Fruit fly (Drosophila melanogaster): ENCODE data around the gene CG5126.
A peak's percentile ranks its signal among the peaks of the same experiment; 100 is the strongest.

Gene CG5126

DNA sequence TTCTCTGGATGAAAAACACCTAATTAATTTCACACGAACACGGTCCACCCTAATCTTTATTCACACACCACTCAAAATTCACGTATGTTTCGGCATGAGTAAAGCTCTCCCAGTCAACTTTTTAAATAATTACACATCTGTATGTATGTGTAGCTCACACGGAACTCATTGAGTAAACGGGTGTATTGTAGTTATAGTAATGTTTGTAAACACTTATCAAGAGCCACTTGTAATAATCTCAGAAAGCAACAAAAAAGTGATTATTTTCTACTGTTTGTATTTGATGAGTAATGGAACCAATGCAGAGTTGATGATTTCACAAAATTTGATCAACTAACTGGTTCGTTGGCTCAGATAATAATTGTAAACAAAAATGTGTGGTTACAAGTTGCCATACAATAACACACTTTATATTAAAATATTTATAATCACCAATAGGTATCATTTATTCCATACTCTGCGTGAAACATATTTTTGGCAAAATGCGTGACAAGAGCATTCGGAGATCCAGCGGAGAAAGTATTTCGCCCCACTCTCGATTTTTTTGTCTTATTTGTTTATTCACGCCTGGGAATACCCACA, 34.2 kb upstream of the CG5126 start (continued):
- TF ChIP-seq CrebB (tag; optimal IDR thresholded peaks at IDR 0.05) (peak; percentile 31), Bteb2 (GFP tag; optimal IDR thresholded peaks at IDR 0.05) (no peak), CG30403 (GFP tag; optimal IDR thresholded peaks at IDR 0.05) (peak; percentile 10), CG10543 (GFP tag; optimal IDR thresholded peaks at IDR 0.05) (no peak), cg (GFP tag; optimal IDR thresholded peaks at IDR 0.05) (peak; percentile 50), CG9215 (GFP tag; IDR thresholded peaks at IDR 0.05) (no peak), slbo (GFP tag; IDR thresholded peaks at IDR 0.05) (peak; percentile 73), row (GFP tag; IDR thresholded peaks at IDR 0.05) (peak; percentile 82), CG9437 (GFP tag; optimal IDR thresholded peaks at IDR 0.05) (peak; percentile 31), ci (GFP tag; IDR thresholded peaks at IDR 0.05) (peak; percentile 82), rib (GFP tag; IDR thresholded peaks at IDR 0.05) (no peak), sug (tag; optimal IDR thresholded peaks at IDR 0.05) (peak; percentile 59), CG31365 (tag; optimal IDR thresholded peaks at IDR 0.05) (no peak), Ptx1 (GFP tag; IDR thresholded peaks at IDR 0.05) (0 out of 2 replicates have a peak, but pooled peaks have one; percentile 20), Sry-δ (GFP tag; optimal IDR thresholded peaks at IDR 0.05) (no peak), CG12659 (GFP tag; optimal IDR thresholded peaks at IDR 0.05) (peak; percentile 6), amos (GFP tag; IDR thresholded peaks at IDR 0.05; ENCODE audit: partially characterized antibody) (no peak), CG8924 (tag; optimal IDR thresholded peaks at IDR 0.05) (peak; percentile 38), CG4730 (GFP tag; IDR thresholded peaks at IDR 0.05) (peak; percentile 21; the same call in 1 of the 2 replicates), B-H1 (GFP tag; IDR thresholded peaks at IDR 0.05) (no peak), Hr3 (GFP tag; optimal IDR thresholded peaks at IDR 0.05) (peak; percentile 3), CG32767 (GFP tag; IDR thresholded peaks at IDR 0.05) (no peak), Eip74EF (GFP tag; optimal IDR thresholded peaks at IDR 0.05) (no peak), otp (GFP tag; IDR thresholded peaks at IDR 0.05) (0 out of 3 replicates have a peak, but pooled peaks have one; percentile 30), E2f2 (GFP tag; IDR thresholded peaks at IDR 0.05) (peak; percentile 35; the same call in 1 of the 2 replicates), ATbp (GFP tag; optimal IDR thresholded peaks at IDR 0.05) (peak; percentile 61), CG15269 (tag; optimal IDR thresholded peaks at IDR 0.05) (peak; percentile 48), CG2120 (GFP tag; optimal IDR thresholded peaks at IDR 0.05) (peak; percentile 65), CG14050 (GFP tag; IDR thresholded peaks at IDR 0.05) (0 out of 3 replicates have a peak, but pooled peaks have one; percentile 10), CoRest (tag; optimal IDR thresholded peaks at IDR 0.05) (peak; percentile 27), dysf (GFP tag; IDR thresholded peaks at IDR 0.05) (peak; percentile 9; the same call in 1 of the 3 replicates), Doc3 (GFP tag; IDR thresholded peaks at IDR 0.05; ENCODE audit: partially characterized antibody) (no peak), gcm (GFP tag; optimal IDR thresholded peaks at IDR 0.05) (peak; percentile 7), CG31441 (GFP tag; IDR thresholded peaks at IDR 0.05) (no peak), CG16863 (GFP tag; optimal IDR thresholded peaks at IDR 0.05) (no peak), CG5245 (GFP tag; optimal IDR thresholded peaks at IDR 0.05) (no peak), Fer3 (tag; optimal IDR thresholded peaks at IDR 0.05) (no peak), Stat92E (GFP tag; optimal IDR thresholded peaks at IDR 0.05) (no peak), Dll (GFP tag; IDR thresholded peaks at IDR 0.05; ENCODE audit: partially characterized antibody) (no peak), Gug (GFP tag; IDR thresholded peaks at IDR 0.05) (0 out of 4 replicates have a peak, but pooled peaks have one; percentile 1), Drgx (GFP tag; IDR thresholded peaks at IDR 0.05) (no peak), CG17385 (GFP tag; optimal IDR thresholded peaks at IDR 0.05) (peak; percentile 33), CG1647 (GFP tag; optimal IDR thresholded peaks at IDR 0.05) (no peak), CG12391 (tag; optimal IDR thresholded peaks at IDR 0.05) (peak; percentile 52), CG7839 (tag; optimal IDR thresholded peaks at IDR 0.05) (peak; percentile 40), croc (GFP tag; conservative IDR thresholded peaks at IDR 0.05) (no peak), Dp (GFP tag; optimal IDR thresholded peaks at IDR 0.05) (no peak), CG9817 (tag; optimal IDR thresholded peaks at IDR 0.05) (peak; percentile 7), Sox102F (GFP tag; optimal IDR thresholded peaks at IDR 0.05) (peak; percentile 83)

Data from whole organism, embryonic.